Fruit fly (Drosophila melanogaster) whole organism, pupa: Measurements from ENCODE around the gene CG43137.

Source experiments
- CG10348 ChIP-seq: fragments of 200-800 bp; sonication (Bioruptor generic); IDR thresholded peaks from 2 replicates; pipeline ENCODE4 v1.3.6; 2022; ENCODE audit warnings: missing biosample characterization, missing genetic modification characterization
- CG12605 ChIP-seq: fragments of 200-800 bp; sonication (Bioruptor generic); IDR thresholded peaks from 2 replicates; pipeline ENCODE4 v1.3.6; 2022; ENCODE audit warnings: missing biosample characterization, missing genetic modification characterization
- CG13204 ChIP-seq: fragments of 200-800 bp; sonication (Bioruptor generic); optimal IDR thresholded peaks from 2 replicates; lab custom pipeline; 2018; ENCODE audit warnings: missing biosample characterization, mild to moderate bottlenecking, missing genetic modification characterization, moderate library complexity
- CG14655 ChIP-seq: fragments of 200-800 bp; sonication (Bioruptor generic); optimal IDR thresholded peaks from 3 replicates; lab custom pipeline; 2017; ENCODE audit warnings: mild to moderate bottlenecking, missing biosample characterization, missing genetic modification reagents, missing genetic modification characterization
- CG15710 ChIP-seq: fragments of 200-800 bp; sonication (Bioruptor generic); optimal IDR thresholded peaks from 2 replicates; lab custom pipeline; 2018; ENCODE audit warnings: missing biosample characterization, mild to moderate bottlenecking, missing genetic modification characterization, moderate library complexity
- CG17806 ChIP-seq: fragments of 200-800 bp; sonication (Bioruptor generic); optimal IDR thresholded peaks from 2 replicates; lab custom pipeline; 2018; ENCODE audit warnings: missing biosample characterization, mild to moderate bottlenecking, missing genetic modification characterization, moderate library complexity
- CG32121 ChIP-seq: fragments of 200-800 bp; sonication (Bioruptor generic); IDR thresholded peaks from 2 replicates; pipeline ENCODE4 v1.3.6; 2022; ENCODE audit warnings: missing biosample characterization, missing genetic modification characterization
- CG34367 ChIP-seq: fragments of 200-800 bp; sonication (Bioruptor generic); optimal IDR thresholded peaks from 2 replicates; lab custom pipeline; 2018; ENCODE audit warnings: missing biosample characterization, mild to moderate bottlenecking, missing genetic modification characterization
- CG4496 ChIP-seq: fragments of 200-800 bp; sonication (Bioruptor generic); IDR thresholded peaks from 3 replicates; pipeline ENCODE4 v1.3.6; 2022; ENCODE audit warnings: missing biosample characterization, missing genetic modification characterization
- CG8159 ChIP-seq: fragments of 200-800 bp; sonication (Bioruptor generic); optimal IDR thresholded peaks from 3 replicates; lab custom pipeline; 2018; ENCODE audit warnings: missing biosample characterization, mild to moderate bottlenecking, missing genetic modification characterization, moderate library complexity
- CG8301 ChIP-seq: fragments of 200-800 bp; sonication (Bioruptor generic); optimal IDR thresholded peaks from 2 replicates; lab custom pipeline; 2018; ENCODE audit warnings: missing biosample characterization, mild to moderate bottlenecking, missing genetic modification characterization
- CG9948 ChIP-seq: fragments of 200-800 bp; sonication (Bioruptor generic); optimal IDR thresholded peaks from 2 replicates; lab custom pipeline; 2018; ENCODE audit warnings: missing biosample characterization, mild to moderate bottlenecking, missing genetic modification characterization, moderate library complexity
- D1 ChIP-seq: fragments of 200-800 bp; sonication (Bioruptor generic); optimal IDR thresholded peaks from 2 replicates; lab custom pipeline; 2018; ENCODE audit warnings: missing biosample characterization, mild to moderate bottlenecking, missing genetic modification characterization, moderate library complexity
- EcR ChIP-seq: fragments of 200-800 bp; sonication (Bioruptor generic); optimal IDR thresholded peaks from 3 replicates; lab custom pipeline; 2019; ENCODE audit warnings: missing biosample characterization, missing genetic modification characterization, mild to moderate bottlenecking, moderate library complexity, missing genetic modification reagents
- Ets98B ChIP-seq: fragments of 200-800 bp; sonication (Bioruptor generic); IDR thresholded peaks from 2 replicates; pipeline ENCODE4 v1.3.6; 2022; ENCODE audit warnings: missing biosample characterization, missing genetic modification characterization
- Pif1A ChIP-seq: fragments of 200-800 bp; sonication (Bioruptor generic); optimal IDR thresholded peaks from 3 replicates; lab custom pipeline; 2016; ENCODE audit warnings: missing biosample characterization, missing genetic modification characterization
- Pif1B ChIP-seq: fragments of 200-800 bp; sonication (Bioruptor generic); optimal IDR thresholded peaks from 3 replicates; lab custom pipeline; 2016; ENCODE audit warnings: missing biosample characterization, missing genetic modification characterization
- Snoo ChIP-seq: fragments of 200-800 bp; sonication (Bioruptor generic); optimal IDR thresholded peaks from 3 replicates; lab custom pipeline; 2017; ENCODE audit warnings: missing biosample characterization, mild to moderate bottlenecking, missing genetic modification characterization, inconsistent platforms
- fd96Ca ChIP-seq: fragments of 200-800 bp; sonication (Bioruptor generic); IDR thresholded peaks from 3 replicates; pipeline ENCODE4 v1.3.6; 2022; ENCODE audit warnings: missing biosample characterization, missing genetic modification characterization
- gl ChIP-seq: fragments of 200-800 bp; sonication (Bioruptor generic); optimal IDR thresholded peaks from 2 replicates; lab custom pipeline; 2018; ENCODE audit warnings: missing biosample characterization, mild to moderate bottlenecking, missing genetic modification characterization
- rn ChIP-seq: fragments of 200-800 bp; sonication (Bioruptor generic); IDR thresholded peaks from 2 replicates; pipeline ENCODE4 v1.3.6; 2022; ENCODE audit warnings: missing biosample characterization, missing genetic modification characterization

The CG43137 gene

dm6 chrX:5885973-5886372 is 21.0 kb upstream of the CG43137 start:
- TF ChIP-seq CG17806 (tag; lab: Kevin White, UChicago) (peak; percentile 33), CG8301 (no peak), Ets98B (no peak), D1 (tag; lab: Kevin White, UChicago) (no peak), CG12605 (GFP tag; lab: Robert Waterston, UW) (no peak), CG14655 (peak; percentile 3), CG15710 (no peak), Pif1A (GFP tag; lab: Kevin White, UChicago) (peak; percentile 13), CG32121 (GFP tag; lab: Robert Waterston, UW) (no peak), CG34367 (tag; lab: Kevin White, UChicago) (no peak), gl (tag; lab: Kevin White, UChicago) (no peak), CG9948 (tag; lab: Kevin White, UChicago) (peak; percentile 1), rn (GFP tag; lab: Robert Waterston, UW) (no peak), CG8159 (peak; percentile 25), Snoo (tag; lab: Kevin White, UChicago) (no peak), CG13204 (no peak), CG10348 (no peak), fd96Ca (GFP tag; lab: Robert Waterston, UW) (no peak), EcR (GFP tag; lab: Kevin White, UChicago) (no peak), CG4496 (GFP tag; lab: Robert Waterston, UW) (0 out of 3 replicates have a peak, but pooled peaks have one; percentile 20), Pif1B (no peak)

DNA sequence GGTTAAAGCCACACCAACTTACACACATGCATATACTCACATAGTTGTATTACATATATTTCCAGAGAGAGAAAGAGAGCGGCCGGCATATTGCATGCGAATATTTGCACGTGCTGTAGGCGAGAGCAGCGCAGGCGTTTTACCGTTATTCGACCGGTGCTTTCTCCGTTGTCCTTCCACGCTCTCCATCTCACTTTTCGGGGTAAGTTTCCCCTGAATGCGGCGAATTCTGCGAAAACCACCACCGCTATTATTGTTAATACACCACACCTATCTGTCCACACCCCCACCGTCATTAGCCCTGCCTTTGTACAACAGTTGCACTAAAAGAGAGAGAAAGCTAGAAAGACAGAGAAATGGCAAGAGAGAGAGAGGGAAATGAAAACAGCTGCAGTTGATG is 20.6 kb upstream of the CG43137 start:
- TF ChIP-seq CG10348: no peak
- no peak for TF ChIP-seq Pif1A (GFP tag; lab: Kevin White, UChicago)
- peak; percentile 19 for TF ChIP-seq EcR (GFP tag; lab: Kevin White, UChicago)
- no peak for TF ChIP-seq rn (GFP tag; lab: Robert Waterston, UW)
- no peak for TF ChIP-seq CG8301
- TF ChIP-seq CG4496 (GFP tag; lab: Robert Waterston, UW): no peak
- TF ChIP-seq CG8159: no peak

dm6 chrX:5884887-5885286 is 19.9 kb upstream of the CG43137 start:
- no peak for TF ChIP-seq Snoo (tag; lab: Kevin White, UChicago)
- TF ChIP-seq CG15710: no peak
- TF ChIP-seq CG10348: no peak
- no peak for TF ChIP-seq fd96Ca (GFP tag; lab: Robert Waterston, UW)
- no peak for TF ChIP-seq EcR (GFP tag; lab: Kevin White, UChicago)
- TF ChIP-seq CG12605 (GFP tag; lab: Robert Waterston, UW): no peak
- TF ChIP-seq CG17806 (tag; lab: Kevin White, UChicago): no peak
- TF ChIP-seq CG8159: no peak
- TF ChIP-seq gl (tag; lab: Kevin White, UChicago): no peak
- TF ChIP-seq CG13204: no peak
- TF ChIP-seq CG32121 (GFP tag; lab: Robert Waterston, UW): no peak
- TF ChIP-seq CG8301: no peak
- TF ChIP-seq D1 (tag; lab: Kevin White, UChicago): no peak
- no peak for TF ChIP-seq rn (GFP tag; lab: Robert Waterston, UW)
- no peak for TF ChIP-seq CG4496 (GFP tag; lab: Robert Waterston, UW)

DNA sequence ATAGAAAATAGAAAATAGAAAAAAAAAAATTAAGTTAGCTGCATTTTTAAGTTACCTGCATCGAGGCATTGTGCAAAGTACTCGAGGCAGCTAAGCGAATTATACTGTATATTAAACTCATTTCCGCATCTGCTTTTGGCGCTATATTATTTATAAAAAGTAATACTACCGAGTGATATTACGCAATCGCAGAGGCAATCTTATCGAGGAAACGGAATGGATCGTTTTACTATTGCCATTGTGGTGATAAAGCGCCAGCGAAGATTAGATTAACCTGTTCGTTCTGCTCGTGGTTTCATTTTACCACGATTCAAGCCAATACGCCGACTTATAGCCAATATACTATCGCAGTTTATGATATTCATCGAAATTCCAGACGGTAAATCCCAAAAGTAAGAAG is 19.3 kb upstream of the CG43137 start:
- no peak for TF ChIP-seq Ets98B
- TF ChIP-seq CG13204: no peak
- no peak for TF ChIP-seq Snoo (tag; lab: Kevin White, UChicago)
- no peak for TF ChIP-seq D1 (tag; lab: Kevin White, UChicago)
- TF ChIP-seq gl (tag; lab: Kevin White, UChicago): no peak
- no peak for TF ChIP-seq Pif1A (GFP tag; lab: Kevin White, UChicago)
- TF ChIP-seq CG9948 (tag; lab: Kevin White, UChicago): no peak
- TF ChIP-seq rn (GFP tag; lab: Robert Waterston, UW): no peak
- TF ChIP-seq CG8301: no peak
- TF ChIP-seq EcR (GFP tag; lab: Kevin White, UChicago): no peak
- TF ChIP-seq CG34367 (tag; lab: Kevin White, UChicago): no peak
- TF ChIP-seq CG4496 (GFP tag; lab: Robert Waterston, UW): no peak
- TF ChIP-seq fd96Ca (GFP tag; lab: Robert Waterston, UW): no peak
- TF ChIP-seq CG17806 (tag; lab: Kevin White, UChicago): no peak

DNA sequence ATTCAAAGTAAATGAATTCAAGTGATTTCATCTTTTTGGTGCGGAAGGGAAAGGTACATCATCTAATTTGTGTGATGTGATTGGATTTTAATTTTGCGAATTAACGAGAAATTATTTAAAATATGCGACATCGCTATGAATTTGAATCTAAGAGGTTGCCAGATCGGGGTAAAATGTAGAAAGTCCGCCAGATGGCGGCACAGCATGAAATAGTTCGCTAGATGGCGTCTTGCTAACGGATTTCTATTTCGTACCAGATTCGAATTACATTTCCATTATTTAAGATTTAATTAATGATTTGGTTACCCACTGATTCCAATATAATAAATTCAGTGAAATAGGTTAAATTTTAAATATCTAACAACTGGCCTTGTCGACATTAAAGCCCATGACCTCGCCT is 18.4 kb upstream of the CG43137 start:
- TF ChIP-seq rn (GFP tag; lab: Robert Waterston, UW) (no peak), fd96Ca (GFP tag; lab: Robert Waterston, UW) (no peak), CG4496 (GFP tag; lab: Robert Waterston, UW) (0 out of 3 replicates have a peak, but pooled peaks have one; percentile 30)

dm6 chrX:5880139-5880924 is 15.4 kb upstream of the CG43137 start:
- peak; percentile 60 for TF ChIP-seq gl (tag; lab: Kevin White, UChicago)
- TF ChIP-seq fd96Ca (GFP tag; lab: Robert Waterston, UW): peak; percentile 73; the same call in 2 of the 3 replicates
- no peak for TF ChIP-seq CG13204
- peak; percentile 82 for TF ChIP-seq CG8301
- peak; percentile 73 for TF ChIP-seq CG10348
- TF ChIP-seq CG17806 (tag; lab: Kevin White, UChicago): peak; percentile 80
- peak; percentile 48 for TF ChIP-seq EcR (GFP tag; lab: Kevin White, UChicago)
- peak; percentile 72 for TF ChIP-seq Snoo (tag; lab: Kevin White, UChicago)
- TF ChIP-seq Pif1A (GFP tag; lab: Kevin White, UChicago): peak; percentile 77
- TF ChIP-seq CG8159: peak; percentile 79
- peak; percentile 80 for TF ChIP-seq Ets98B
- peak; percentile 81 for TF ChIP-seq CG4496 (GFP tag; lab: Robert Waterston, UW)
- TF ChIP-seq CG15710: peak; percentile 76
- peak; percentile 72 for TF ChIP-seq CG12605 (GFP tag; lab: Robert Waterston, UW)
- no peak for TF ChIP-seq CG14655
- TF ChIP-seq CG9948 (tag; lab: Kevin White, UChicago): peak; percentile 74
- TF ChIP-seq Pif1B: peak; percentile 86
- no peak for TF ChIP-seq D1 (tag; lab: Kevin White, UChicago)
- TF ChIP-seq rn (GFP tag; lab: Robert Waterston, UW): peak; percentile 60; the same call in 1 of the 2 replicates
- peak; percentile 79 for TF ChIP-seq CG32121 (GFP tag; lab: Robert Waterston, UW)
- peak; percentile 68 for TF ChIP-seq CG34367 (tag; lab: Kevin White, UChicago)
